Fruit fly (Drosophila melanogaster) whole organism, pupa: Measurements from ENCODE around the gene CG11902.

Source experiments
- CG10348 ChIP-seq: fragments of 200-800 bp; sonication (Bioruptor generic); IDR thresholded peaks from 2 replicates; pipeline ENCODE4 v1.3.6; 2022; ENCODE audit warnings: missing biosample characterization, missing genetic modification characterization
- CG13204 ChIP-seq: fragments of 200-800 bp; sonication (Bioruptor generic); optimal IDR thresholded peaks from 2 replicates; lab custom pipeline; 2018; ENCODE audit warnings: missing biosample characterization, mild to moderate bottlenecking, missing genetic modification characterization, moderate library complexity
- CG14655 ChIP-seq: fragments of 200-800 bp; sonication (Bioruptor generic); optimal IDR thresholded peaks from 3 replicates; lab custom pipeline; 2017; ENCODE audit warnings: mild to moderate bottlenecking, missing biosample characterization, missing genetic modification reagents, missing genetic modification characterization
- CG15710 ChIP-seq: fragments of 200-800 bp; sonication (Bioruptor generic); optimal IDR thresholded peaks from 2 replicates; lab custom pipeline; 2018; ENCODE audit warnings: missing biosample characterization, mild to moderate bottlenecking, missing genetic modification characterization, moderate library complexity
- CG34367 ChIP-seq: fragments of 200-800 bp; sonication (Bioruptor generic); optimal IDR thresholded peaks from 2 replicates; lab custom pipeline; 2018; ENCODE audit warnings: missing biosample characterization, mild to moderate bottlenecking, missing genetic modification characterization
- CG4496 ChIP-seq: fragments of 200-800 bp; sonication (Bioruptor generic); IDR thresholded peaks from 3 replicates; pipeline ENCODE4 v1.3.6; 2022; ENCODE audit warnings: missing biosample characterization, missing genetic modification characterization
- CG8159 ChIP-seq: fragments of 200-800 bp; sonication (Bioruptor generic); optimal IDR thresholded peaks from 3 replicates; lab custom pipeline; 2018; ENCODE audit warnings: missing biosample characterization, mild to moderate bottlenecking, missing genetic modification characterization, moderate library complexity
- Snoo ChIP-seq: fragments of 200-800 bp; sonication (Bioruptor generic); optimal IDR thresholded peaks from 3 replicates; lab custom pipeline; 2017; ENCODE audit warnings: missing biosample characterization, mild to moderate bottlenecking, missing genetic modification characterization, inconsistent platforms
- rn ChIP-seq: fragments of 200-800 bp; sonication (Bioruptor generic); IDR thresholded peaks from 2 replicates; pipeline ENCODE4 v1.3.6; 2022; ENCODE audit warnings: missing biosample characterization, missing genetic modification characterization

- no peak for TF ChIP-seq CG4496 (GFP tag; lab: Robert Waterston, UW)
- no peak for TF ChIP-seq CG14655
- no peak for TF ChIP-seq CG15710
- TF ChIP-seq CG13204 (GFP tag; lab: Kevin White, UChicago) = no peak
- TF ChIP-seq CG10348 = no peak
- TF ChIP-seq Snoo = no peak
- no peak for TF ChIP-seq rn
- no peak for TF ChIP-seq CG8159 (tag; lab: Kevin White, UChicago)
- no peak for TF ChIP-seq CG34367 (tag; lab: Kevin White, UChicago)
These were observed 13.4 kb upstream of the CG11902 start for dm6 chr3R:25321681-25322080.
